Fruit fly (Drosophila melanogaster): Measurements from ENCODE around the gene pes.

Gene pes

dm6 chr2L:8029160-8029852 lies 35.3 kb upstream of the pes start, which contains the start of gene baf:
Gene baf (plus strand): TSS chr2L:8029462.
- TF ChIP-seq dsf (GFP tag; optimal IDR thresholded peaks at IDR 0.05; ENCODE audit: borderline replicate concordance) (no peak), Rel (GFP tag; optimal IDR thresholded peaks at IDR 0.05) (no peak), Rel (tag; optimal IDR thresholded peaks at IDR 0.05) (peak; percentile 42)

DNA sequence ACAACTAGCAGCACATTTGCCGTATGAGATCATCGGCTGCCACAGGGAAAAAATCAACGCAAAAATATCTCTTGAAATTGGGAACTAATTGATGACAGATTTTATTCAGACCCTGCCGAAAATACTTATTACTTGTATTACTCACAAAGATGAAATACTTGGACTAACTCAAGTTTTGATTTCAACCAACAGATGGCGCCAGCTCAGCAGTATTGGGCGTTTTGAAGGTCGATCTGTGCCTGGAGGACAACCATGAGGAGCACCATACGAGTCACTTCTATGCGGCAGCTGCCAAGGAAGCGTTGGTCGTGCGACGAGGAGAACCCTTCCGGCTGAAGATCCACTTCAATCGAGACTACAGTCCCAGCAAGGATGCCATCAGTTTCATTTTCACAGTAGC lies 30.3 kb upstream of the pes start:
- TF ChIP-seq jim (GFP tag; optimal IDR thresholded peaks at IDR 0.05) (no peak), brk (GFP tag; optimal IDR thresholded peaks at IDR 0.05) (no peak), sage (GFP tag; optimal IDR thresholded peaks at IDR 0.05) (no peak), fru (GFP tag; optimal IDR thresholded peaks at IDR 0.05) (no peak), dl (GFP tag; optimal IDR thresholded peaks at IDR 0.05; ENCODE audit: insufficient read depth in 1 of 2, partially characterized antibody in 2 of 2) (no peak), HLH106 (tag; optimal IDR thresholded peaks at IDR 0.05) (no peak), Dfd (GFP tag; optimal IDR thresholded peaks at IDR 0.05) (no peak), foxo (GFP tag; optimal IDR thresholded peaks at IDR 0.05) (no peak), Dif (GFP tag; optimal IDR thresholded peaks at IDR 0.05; ENCODE audit: partially characterized antibody) (no peak)

- TF ChIP-seq tai (GFP tag; optimal IDR thresholded peaks at IDR 0.05) (no peak), CrebA (GFP tag; optimal IDR thresholded peaks at IDR 0.05; ENCODE audit: borderline replicate concordance) (no peak), Sp1 (GFP tag; optimal IDR thresholded peaks at IDR 0.05) (no peak), Dif (GFP tag; optimal IDR thresholded peaks at IDR 0.05; ENCODE audit: partially characterized antibody) (peak; percentile 29), dl (GFP tag; optimal IDR thresholded peaks at IDR 0.05; ENCODE audit: insufficient read depth in 1 of 2, partially characterized antibody in 2 of 2) (peak in 1 of 2 experiments; percentile 29)
Observed at dm6 chr2L:8012551-8012950, 18.6 kb upstream of the pes start.

DNA sequence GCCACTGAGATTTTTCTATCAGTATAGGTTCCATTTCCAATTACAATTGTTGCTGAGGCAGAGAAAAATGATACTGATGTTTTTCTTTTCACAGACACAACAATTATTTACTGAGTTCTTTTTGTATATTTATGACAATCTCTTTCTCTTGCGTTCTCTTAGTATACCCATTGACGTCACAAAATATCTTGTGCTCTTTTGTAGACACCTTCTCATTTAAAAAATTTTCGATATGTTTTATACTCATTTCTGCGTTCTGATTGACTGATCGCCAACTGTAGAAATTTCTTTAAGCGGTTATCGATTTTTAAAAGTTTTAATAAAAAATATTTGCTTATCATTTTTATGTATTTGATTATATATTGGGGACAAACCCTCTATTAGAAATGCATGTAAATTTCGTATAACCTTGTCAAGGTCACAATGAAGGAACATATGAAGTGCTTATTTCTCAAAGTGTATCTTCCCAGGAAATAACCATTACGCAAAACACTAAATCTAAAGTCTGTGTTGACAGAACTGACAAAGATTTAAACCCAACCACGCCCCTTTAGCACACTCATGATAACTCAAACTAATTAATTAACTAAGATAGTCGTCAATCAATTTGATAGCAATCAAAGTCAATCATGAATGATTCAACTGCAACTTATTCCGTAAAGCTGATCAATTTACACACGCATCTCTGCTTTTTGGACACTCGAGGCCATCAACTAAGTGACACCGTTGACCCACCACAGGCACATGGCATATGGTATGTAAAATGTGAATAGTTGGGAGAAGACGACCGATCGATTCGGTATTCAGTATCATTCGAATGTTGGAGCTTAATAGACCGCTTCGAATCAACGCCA lies 16.8 kb upstream of the pes start, which contains the start of the genes Glyat and Tg:
TSS of gene Glyat (minus strand) at position 51 of the 854 bp plus-strand sequence.
TSS of gene Tg (plus strand) at position 804 of the 854 bp plus-strand sequence.
- no peak for TF ChIP-seq brk (GFP tag; optimal IDR thresholded peaks at IDR 0.05)
- TF ChIP-seq Hr78 (GFP tag; optimal IDR thresholded peaks at IDR 0.05): no peak
- no peak for TF ChIP-seq dmrt93B (GFP tag; optimal IDR thresholded peaks at IDR 0.05)
- TF ChIP-seq GATAd (GFP tag; optimal IDR thresholded peaks at IDR 0.05): no peak
- TF ChIP-seq CG32264 (GFP tag; optimal IDR thresholded peaks at IDR 0.05): no peak
- no peak for TF ChIP-seq Myc (optimal IDR thresholded peaks at IDR 0.05)
- TF ChIP-seq fru (GFP tag; optimal IDR thresholded peaks at IDR 0.05): no peak
- no peak for TF ChIP-seq Hr83 (GFP tag; optimal IDR thresholded peaks at IDR 0.05; ENCODE audit: poor library complexity, severe bottlenecking)
- no peak for TF ChIP-seq Vsx2 (GFP tag; optimal IDR thresholded peaks at IDR 0.05; ENCODE audit: partially characterized antibody)

DNA sequence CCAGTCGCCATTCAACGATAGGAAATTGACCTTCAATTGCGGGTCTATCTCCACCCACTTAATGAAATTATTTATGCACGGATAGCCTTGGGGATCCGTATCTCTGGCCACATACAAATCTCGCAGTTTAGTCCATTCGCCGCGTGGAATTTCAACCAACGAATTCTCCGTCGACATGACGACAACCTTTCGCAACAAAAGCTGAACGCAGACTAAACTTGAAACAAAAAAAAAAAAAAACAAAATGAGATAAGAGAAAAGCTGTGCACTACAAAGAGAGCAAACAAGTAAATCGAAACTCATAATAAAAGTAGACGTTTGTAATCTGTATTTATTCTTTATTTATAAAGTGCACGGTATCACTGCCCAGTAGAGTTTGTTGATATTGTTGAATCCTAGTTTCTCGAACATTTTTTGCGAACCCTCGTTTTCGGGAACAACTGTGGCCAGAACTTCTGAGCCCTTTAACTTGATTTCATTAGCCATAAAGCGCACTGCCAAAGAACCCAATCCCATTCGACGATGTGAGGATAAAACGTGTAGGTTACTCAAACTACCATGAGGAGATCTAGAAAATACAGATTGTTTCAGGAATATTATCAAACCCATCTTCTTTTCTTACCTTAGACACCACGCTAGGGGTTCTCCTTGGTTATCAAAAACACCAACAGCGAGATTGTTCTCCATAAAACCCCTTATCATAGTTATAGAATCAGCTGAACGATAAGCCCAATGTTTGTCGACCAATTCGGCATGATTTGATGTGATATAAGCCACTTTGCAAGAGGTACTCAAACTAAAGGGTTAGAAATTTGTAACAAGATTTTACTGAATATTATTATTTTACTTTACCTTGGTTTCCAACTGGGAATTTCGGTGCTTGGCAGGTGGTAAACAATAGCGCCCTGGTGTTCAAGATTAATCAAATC lies 15.6 kb upstream of the pes start, which contains the start of gene CG12560:
TSS of gene CG12560 (minus strand) at position 195 of the 929 bp plus-strand sequence.
- peak; percentile 2 for TF ChIP-seq Jra (GFP tag; optimal IDR thresholded peaks at IDR 0.05)
- no peak for TF ChIP-seq Rel (GFP tag; optimal IDR thresholded peaks at IDR 0.05)
- TF ChIP-seq Rel (tag; optimal IDR thresholded peaks at IDR 0.05): no peak
- no peak for TF ChIP-seq br (GFP tag; optimal IDR thresholded peaks at IDR 0.05)
- TF ChIP-seq Myc (optimal IDR thresholded peaks at IDR 0.05): no peak
- TF ChIP-seq jim (GFP tag; optimal IDR thresholded peaks at IDR 0.05): peak; percentile 36
- peak; percentile 61 for TF ChIP-seq Hnf4 (GFP tag; optimal IDR thresholded peaks at IDR 0.05)
- no peak for TF ChIP-seq CG9705 (GFP tag; optimal IDR thresholded peaks at IDR 0.05)
- TF ChIP-seq tai (GFP tag; optimal IDR thresholded peaks at IDR 0.05): no peak
- TF ChIP-seq foxo (GFP tag; optimal IDR thresholded peaks at IDR 0.05): peak in 1 of 2 experiments; percentile 0
- TF ChIP-seq CrebA (GFP tag; optimal IDR thresholded peaks at IDR 0.05; ENCODE audit: borderline replicate concordance): peak; percentile 64
- no peak for TF ChIP-seq Hr83 (GFP tag; optimal IDR thresholded peaks at IDR 0.05; ENCODE audit: poor library complexity, severe bottlenecking)
- TF ChIP-seq N (GFP tag; optimal IDR thresholded peaks at IDR 0.05): no peak
- TF ChIP-seq Abd-B (GFP tag; optimal IDR thresholded peaks at IDR 0.05): no peak
- TF ChIP-seq Dif (GFP tag; optimal IDR thresholded peaks at IDR 0.05; ENCODE audit: partially characterized antibody): peak; percentile 22
- no peak for TF ChIP-seq pan (optimal IDR thresholded peaks at IDR 0.05)
- TF ChIP-seq fru (GFP tag; optimal IDR thresholded peaks at IDR 0.05): peak; percentile 41
- TF ChIP-seq OdsH (GFP tag; optimal IDR thresholded peaks at IDR 0.05): peak; percentile 11

All from whole organism, wandering third instar larva.